Fruit fly (Drosophila melanogaster) whole organism, prepupa: Measurements from ENCODE around the gene scyl.

Source experiments
- Blimp-1 ChIP-seq: fragments of 200-800 bp; sonication (Bioruptor generic); optimal IDR thresholded peaks from 3 replicates; lab custom pipeline; 2017; ENCODE audit warnings: missing biosample characterization, missing genetic modification characterization, mild to moderate bottlenecking, moderate library complexity, missing genetic modification reagents
- CG10631 ChIP-seq: fragments of 200-800 bp; sonication (Bioruptor generic); optimal IDR thresholded peaks from 2 replicates; lab custom pipeline; 2016; ENCODE audit warnings: missing biosample characterization, missing genetic modification characterization
- CG10669 ChIP-seq: fragments of 200-800 bp; sonication (Bioruptor generic); optimal IDR thresholded peaks from 3 replicates; lab custom pipeline; 2018; ENCODE audit warnings: missing biosample characterization, mild to moderate bottlenecking, missing genetic modification characterization, moderate library complexity
- CG11294 ChIP-seq: fragments of 200-800 bp; sonication (Bioruptor generic); IDR thresholded peaks from 2 replicates; pipeline ENCODE4 v1.3.6; 2022; ENCODE audit warnings: missing biosample characterization, missing genetic modification characterization
- CG11762 ChIP-seq: fragments of 200-800 bp; sonication (Bioruptor generic); optimal IDR thresholded peaks from 3 replicates; lab custom pipeline; 2016; ENCODE audit warnings: missing biosample characterization, missing genetic modification characterization; ENCODE audit not compliant: insufficient read depth
- CG3032 ChIP-seq: fragments of 200-800 bp; optimal IDR thresholded peaks from 2 replicates; lab custom pipeline; 2019; ENCODE audit warnings: missing biosample characterization, mild to moderate bottlenecking, missing genetic modification characterization, moderate library complexity
- CG4318 ChIP-seq: fragments of 200-800 bp; sonication (Bioruptor generic); optimal IDR thresholded peaks from 3 replicates; lab custom pipeline; 2017; ENCODE audit warnings: missing biosample characterization, mild to moderate bottlenecking, missing genetic modification characterization
- CG6163 ChIP-seq: fragments of 200-800 bp; sonication (Bioruptor generic); IDR thresholded peaks from 3 replicates; pipeline ENCODE4 v1.3.6; 2022; ENCODE audit warnings: missing biosample characterization, missing genetic modification characterization
- CG6276 ChIP-seq: fragments of 200-800 bp; sonication (Bioruptor generic); optimal IDR thresholded peaks from 2 replicates; lab custom pipeline; 2017; ENCODE audit warnings: missing biosample characterization, mild to moderate bottlenecking, missing genetic modification characterization
- CG6792 ChIP-seq: fragments of 200-800 bp; sonication (Bioruptor generic); optimal IDR thresholded peaks from 3 replicates; lab custom pipeline; 2016; ENCODE audit warnings: missing biosample characterization, missing genetic modification characterization
- CG6854 ChIP-seq: fragments of 200-800 bp; sonication (Bioruptor generic); optimal IDR thresholded peaks from 2 replicates; lab custom pipeline; 2017; ENCODE audit warnings: missing biosample characterization, mild to moderate bottlenecking, missing genetic modification characterization
- CG8119 ChIP-seq: fragments of 200-800 bp; sonication (Bioruptor generic); IDR thresholded peaks from 3 replicates; pipeline ENCODE4 v1.3.6; 2022; ENCODE audit warnings: missing biosample characterization, missing genetic modification characterization
- CG8632 ChIP-seq: fragments of 200-800 bp; sonication (Bioruptor generic); optimal IDR thresholded peaks from 3 replicates; lab custom pipeline; 2016; ENCODE audit warnings: missing biosample characterization, missing genetic modification characterization
- CG9139 ChIP-seq: fragments of 200-800 bp; sonication (Bioruptor generic); optimal IDR thresholded peaks from 3 replicates; lab custom pipeline; 2017; ENCODE audit warnings: missing biosample characterization, mild to moderate bottlenecking, missing genetic modification characterization
- Eip75B ChIP-seq: fragments of 200-800 bp; sonication (Bioruptor generic); optimal IDR thresholded peaks from 3 replicates; lab custom pipeline; 2016; ENCODE audit warnings: missing biosample characterization, missing genetic modification characterization
- Eip78C ChIP-seq: fragments of 200-800 bp; sonication (Bioruptor generic); peaks from one replicate; lab custom pipeline; 2016; ENCODE audit warnings: missing biosample characterization, missing genetic modification characterization
- Eip93F ChIP-seq: fragments of 200-800 bp; sonication (Bioruptor generic); optimal IDR thresholded peaks from 2 replicates; lab custom pipeline; 2016; ENCODE audit warnings: missing biosample characterization, mild to moderate bottlenecking, missing genetic modification characterization
- Hr38 ChIP-seq: sonication (Bioruptor generic); optimal IDR thresholded peaks from 2 replicates; lab custom pipeline; 2016; ENCODE audit warnings: missing biosample characterization, missing genetic modification characterization
- Hr39 ChIP-seq: fragments of 200-800 bp; sonication (Bioruptor generic); optimal IDR thresholded peaks from 2 replicates; lab custom pipeline; 2016; ENCODE audit warnings: missing biosample characterization, missing genetic modification characterization
- Lpt ChIP-seq: fragments of 200-800 bp; sonication (Bioruptor generic); optimal IDR thresholded peaks from 3 replicates; lab custom pipeline; 2016; ENCODE audit warnings: missing biosample characterization, missing genetic modification characterization
- Met ChIP-seq: fragments of 200-800 bp; sonication (Bioruptor generic); optimal IDR thresholded peaks from 3 replicates; lab custom pipeline; 2016; ENCODE audit warnings: missing biosample characterization, missing genetic modification characterization
- OdsH ChIP-seq: fragments of 200-800 bp; sonication (Bioruptor generic); optimal IDR thresholded peaks from 3 replicates; lab custom pipeline; 2016; ENCODE audit warnings: missing biosample characterization, missing genetic modification characterization
- Smox ChIP-seq: fragments of 200-800 bp; sonication (Bioruptor generic); optimal IDR thresholded peaks from 3 replicates; lab custom pipeline; 2016; ENCODE audit warnings: missing biosample characterization, missing genetic modification characterization
- Sox102F ChIP-seq: fragments of 200-800 bp; sonication (Bioruptor generic); optimal IDR thresholded peaks from 2 replicates; lab custom pipeline; 2016; ENCODE audit warnings: missing biosample characterization, mild to moderate bottlenecking, missing genetic modification characterization
- achi ChIP-seq: fragments of 200-800 bp; sonication (Bioruptor generic); optimal IDR thresholded peaks from 3 replicates; lab custom pipeline; 2016; ENCODE audit warnings: missing biosample characterization, missing genetic modification characterization
- acj6 ChIP-seq: fragments of 200-800 bp; sonication (Bioruptor generic); optimal IDR thresholded peaks from 3 replicates; lab custom pipeline; 2016; ENCODE audit warnings: missing biosample characterization, missing genetic modification characterization
- cyc ChIP-seq: fragments of 200-800 bp; sonication (Bioruptor generic); optimal IDR thresholded peaks from 3 replicates; lab custom pipeline; 2016; ENCODE audit warnings: missing biosample characterization, missing genetic modification characterization
- dac ChIP-seq: fragments of 200-800 bp; sonication (Bioruptor generic); optimal IDR thresholded peaks from 2 replicates; lab custom pipeline; 2017; ENCODE audit warnings: missing biosample characterization, mild to moderate bottlenecking, missing genetic modification characterization
- dsx ChIP-seq: fragments of 200-800 bp; optimal IDR thresholded peaks from 3 replicates; lab custom pipeline; 2019; ENCODE audit warnings: missing biosample characterization, mild to moderate bottlenecking, missing genetic modification characterization, moderate library complexity; ENCODE audit not compliant: poor library complexity, severe bottlenecking
- eg ChIP-seq: fragments of 200-800 bp; sonication (Bioruptor generic); IDR thresholded peaks from 3 replicates; pipeline ENCODE4 v1.3.6; 2022; ENCODE audit warnings: missing biosample characterization, missing genetic modification characterization
- esn ChIP-seq: fragments of 200-800 bp; sonication (Bioruptor generic); optimal IDR thresholded peaks from 2 replicates; lab custom pipeline; 2016; ENCODE audit warnings: missing biosample characterization, mild to moderate bottlenecking, missing genetic modification characterization, moderate library complexity
- fd59A ChIP-seq: fragments of 200-800 bp; sonication (Bioruptor generic); optimal IDR thresholded peaks from 2 replicates; lab custom pipeline; 2017; ENCODE audit warnings: missing biosample characterization, mild to moderate bottlenecking, missing genetic modification characterization, missing genetic modification reagents
- fd85E ChIP-seq: fragments of 200-800 bp; sonication (Bioruptor generic); optimal IDR thresholded peaks from 3 replicates; lab custom pipeline; 2016; ENCODE audit warnings: missing biosample characterization, missing genetic modification characterization
- fkh ChIP-seq: fragments of 200-800 bp; sonication (Bioruptor generic); optimal IDR thresholded peaks from 3 replicates; lab custom pipeline; 2017; ENCODE audit warnings: missing biosample characterization, mild to moderate bottlenecking, missing genetic modification characterization, moderate library complexity
- lz ChIP-seq: fragments of 200-800 bp; sonication (Bioruptor generic); optimal IDR thresholded peaks from 3 replicates; lab custom pipeline; 2016; ENCODE audit warnings: missing biosample characterization, missing genetic modification characterization
- net ChIP-seq: fragments of 200-800 bp; sonication (Bioruptor generic); optimal IDR thresholded peaks from 3 replicates; lab custom pipeline; 2016; ENCODE audit warnings: missing biosample characterization, missing genetic modification characterization
- salr ChIP-seq, 2 experiments: fragments of 200-800 bp; sonication (Bioruptor generic); optimal IDR thresholded peaks; 3 replicates each; lab custom pipeline; 2016 to 2018; ENCODE audit warnings: missing biosample characterization in 2 of 2, missing genetic modification characterization in 2 of 2, mild to moderate bottlenecking in 1 of 2
- spab ChIP-seq: fragments of 200-800 bp; sonication (Bioruptor generic); optimal IDR thresholded peaks from 2 replicates; lab custom pipeline; 2017; ENCODE audit warnings: missing biosample characterization, mild to moderate bottlenecking, missing genetic modification characterization, missing genetic modification reagents
- svp ChIP-seq: fragments of 200-800 bp; sonication (Bioruptor generic); peaks from one replicate; lab custom pipeline; 2016; ENCODE audit warnings: missing biosample characterization, missing genetic modification characterization
- topi ChIP-seq: fragments of 200-800 bp; sonication (Bioruptor generic); optimal IDR thresholded peaks from 3 replicates; lab custom pipeline; 2016; ENCODE audit warnings: missing biosample characterization, missing genetic modification characterization
- vri ChIP-seq: fragments of 200-800 bp; sonication (Bioruptor generic); optimal IDR thresholded peaks from 3 replicates; lab custom pipeline; 2016; ENCODE audit warnings: missing biosample characterization, mild to moderate bottlenecking, missing genetic modification characterization

The scyl gene

dm6 chr3L:11247370-11248255, 4.5 kb upstream of the scyl start (continued):
- TF ChIP-seq CG11294 (no peak), CG10631 (GFP tag; lab: Kevin White, UChicago) (no peak), CG4318 (GFP tag; lab: Kevin White, UChicago) (no peak), CG8119 (GFP tag; lab: Robert Waterston, UW) (peak; percentile 60; the same call in 1 of the 3 replicates), Eip75B (peak; percentile 47), acj6 (GFP tag; lab: Kevin White, UChicago) (no peak), lz (no peak), Lpt (GFP tag; lab: Kevin White, UChicago) (peak; percentile 67), dac (GFP tag; lab: Kevin White, UChicago) (peak; percentile 49), cyc (no peak), net (GFP tag; lab: Kevin White, UChicago) (peak; percentile 66), CG6792 (peak; percentile 32), Eip93F (no peak), topi (peak; percentile 25), fd85E (GFP tag; lab: Kevin White, UChicago) (no peak), CG3032 (tag; lab: Kevin White, UChicago) (peak; percentile 24), CG6854 (GFP tag; lab: Kevin White, UChicago) (peak; percentile 84), fkh (GFP tag; lab: Kevin White, UChicago) (peak; percentile 89), achi (GFP tag; lab: Kevin White, UChicago) (no peak), CG6276 (GFP tag; lab: Kevin White, UChicago) (peak; percentile 48)

dm6 chr3L:11248303-11248702, 3.8 kb upstream of the scyl start:
- TF ChIP-seq CG10669 (GFP tag; lab: Kevin White, UChicago) = peak; percentile 0
- TF ChIP-seq vri (GFP tag; lab: Kevin White, UChicago) = no peak
- TF ChIP-seq achi (GFP tag; lab: Kevin White, UChicago) = no peak
- peak; percentile 35 for TF ChIP-seq svp (GFP tag; lab: Kevin White, UChicago)
- TF ChIP-seq fkh (GFP tag; lab: Kevin White, UChicago) = peak; percentile 18
- TF ChIP-seq spab (GFP tag; lab: Kevin White, UChicago) = no peak
- peak; percentile 14 for TF ChIP-seq dsx (GFP tag; lab: Kevin White, UChicago)
- TF ChIP-seq eg (GFP tag; lab: Robert Waterston, UW) = 0 out of 3 replicates have a peak, but pooled peaks have one; percentile 14
- peak; percentile 5 for TF ChIP-seq esn (GFP tag; lab: Kevin White, UChicago)
- TF ChIP-seq CG6163 (GFP tag; lab: Robert Waterston, UW) = peak; percentile 55
- TF ChIP-seq Eip78C (GFP tag; lab: Kevin White, UChicago) = peak; percentile 67
- TF ChIP-seq Met (GFP tag; lab: Kevin White, UChicago) = peak; percentile 10
- no peak for TF ChIP-seq Hr39 (GFP tag; lab: Kevin White, UChicago)

dm6 chr3L:11252424-11253118, 464 bp downstream of the scyl start:
- TF ChIP-seq Sox102F (GFP tag; lab: Kevin White, UChicago) (no peak), OdsH (GFP tag; lab: Kevin White, UChicago) (no peak), Lpt (GFP tag; lab: Kevin White, UChicago) (no peak), Hr39 (GFP tag; lab: Kevin White, UChicago) (no peak), Blimp-1 (GFP tag; lab: Kevin White, UChicago) (no peak), topi (no peak), spab (GFP tag; lab: Kevin White, UChicago) (no peak), CG8632 (no peak), CG10631 (GFP tag; lab: Kevin White, UChicago) (no peak), salr (GFP tag; optimal IDR thresholded peaks at IDR 0.05; lab: Kevin White, UChicago) (no peak), Hr38 (GFP tag; lab: Kevin White, UChicago) (no peak), Smox (GFP tag; lab: Kevin White, UChicago) (no peak), CG4318 (GFP tag; lab: Kevin White, UChicago) (no peak), CG9139 (GFP tag; lab: Kevin White, UChicago) (no peak), Met (GFP tag; lab: Kevin White, UChicago) (no peak), fd59A (GFP tag; lab: Kevin White, UChicago) (no peak), cyc (no peak), CG11762 (GFP tag; lab: Kevin White, UChicago) (no peak), net (GFP tag; lab: Kevin White, UChicago) (no peak), CG6163 (GFP tag; lab: Robert Waterston, UW) (no peak)
